Worm (Caenorhabditis elegans): Measurements from ENCODE around the gene tag-191.

ce11 chrV:14527210-14527609, 9.0 kb downstream of the tag-191 start:
- no peak for TF ChIP-seq unc-39 (tag; optimal IDR thresholded peaks at IDR 0.05)
- TF ChIP-seq mab-5 (tag; optimal IDR thresholded peaks at IDR 0.05), result no peak
- TF ChIP-seq R02D3.7 (tag; optimal IDR thresholded peaks at IDR 0.05), result no peak

Measured in whole organism, L2 larva.